Worm (Caenorhabditis elegans) whole organism, L3 larva: ENCODE results near the gene Y57G11C.28.
A peak's percentile ranks its signal among the peaks of the same experiment; 100 is the strongest.

Source experiments
- R02D3.7 ChIP-seq: fragments of 150-350 bp; optimal IDR thresholded peaks from 2 replicates; lab custom pipeline; 2014; ENCODE audit warnings: missing biosample characterization, missing genetic modification characterization
- ama-1 ChIP-seq: fragments of 150-350 bp; optimal IDR thresholded peaks from 2 replicates; lab custom pipeline; 2018
- ceh-28 ChIP-seq: fragments of 150-350 bp; optimal IDR thresholded peaks from 2 replicates; lab custom pipeline; 2014; ENCODE audit warnings: missing biosample characterization, missing genetic modification reagents, missing genetic modification characterization
- ceh-82 ChIP-seq: fragments of 150-350 bp; optimal IDR thresholded peaks from 2 replicates; lab custom pipeline; 2014; ENCODE audit warnings: missing biosample characterization, missing genetic modification characterization
- ceh-9 ChIP-seq: sonication (generic microtip); optimal IDR thresholded peaks from 2 replicates; lab custom pipeline; 2018; ENCODE audit warnings: missing biosample characterization, missing genetic modification characterization
- daf-12 ChIP-seq: fragments of 150-350 bp; optimal IDR thresholded peaks from 2 replicates; lab custom pipeline; 2014; ENCODE audit warnings: missing biosample characterization, missing genetic modification reagents, missing genetic modification characterization
- egl-27 ChIP-seq: sonication (generic microtip); optimal IDR thresholded peaks from 4 replicates; lab custom pipeline; 2017; ENCODE audit warnings: missing biosample characterization, missing genetic modification reagents, missing genetic modification characterization
- egl-5 ChIP-seq: fragments of 150-350 bp; optimal IDR thresholded peaks from 2 replicates; lab custom pipeline; 2017; ENCODE audit warnings: missing biosample characterization, missing genetic modification reagents, missing genetic modification characterization, inconsistent platforms
- elt-1 ChIP-seq: fragments of 150-350 bp; optimal IDR thresholded peaks from 2 replicates; lab custom pipeline; 2014; ENCODE audit warnings: missing biosample characterization, missing genetic modification characterization
- elt-2 ChIP-seq: sonication (generic microtip); optimal IDR thresholded peaks from 2 replicates; lab custom pipeline; 2016; ENCODE audit warnings: missing genetic modification reagents, mild to moderate bottlenecking, missing genetic modification characterization, missing compliant biosample characterization
- elt-3 ChIP-seq, 3 experiments: fragments of 150-350 bp in 1 of 3; sonication (generic microtip) in 2 of 3; optimal IDR thresholded peaks; 2 replicates in 2 of 3; 4 replicates in 1 of 3; lab custom pipeline; 2014 to 2017; ENCODE audit warnings: missing biosample characterization in 3 of 3, missing genetic modification characterization in 3 of 3
- fkh-10 ChIP-seq: sonication (generic microtip); optimal IDR thresholded peaks from 2 replicates; lab custom pipeline; 2017; ENCODE audit warnings: missing biosample characterization, missing genetic modification reagents, missing genetic modification characterization
- fkh-2 ChIP-seq: fragments of 150-350 bp; optimal IDR thresholded peaks from 2 replicates; lab custom pipeline; 2014; ENCODE audit warnings: missing biosample characterization, missing genetic modification reagents, missing genetic modification characterization
- hmg-11 ChIP-seq: sonication (generic microtip); optimal IDR thresholded peaks from 2 replicates; lab custom pipeline; 2016; ENCODE audit warnings: missing genetic modification characterization, missing compliant biosample characterization
- jun-1 ChIP-seq: fragments of 150-350 bp; optimal IDR thresholded peaks from 2 replicates; lab custom pipeline; 2014; ENCODE audit warnings: missing biosample characterization, missing genetic modification reagents, missing genetic modification characterization
- lin-15B ChIP-seq: fragments of 150-350 bp; optimal IDR thresholded peaks from 2 replicates; lab custom pipeline; 2014; ENCODE audit warnings: missing biosample characterization, missing genetic modification characterization
- lin-39 ChIP-seq: fragments of 150-350 bp; optimal IDR thresholded peaks from 2 replicates; lab custom pipeline; 2018; ENCODE audit warnings: missing biosample characterization, missing genetic modification reagents, missing genetic modification characterization
- lsy-12 ChIP-seq: sonication (generic microtip); optimal IDR thresholded peaks from 2 replicates; lab custom pipeline; 2016; ENCODE audit warnings: mild to moderate bottlenecking, missing genetic modification characterization, missing compliant biosample characterization
- mdl-1 ChIP-seq: fragments of 150-350 bp; optimal IDR thresholded peaks from 2 replicates; lab custom pipeline; 2014; ENCODE audit warnings: missing biosample characterization, missing genetic modification characterization
- nfya-1 ChIP-seq: sonication (generic microtip); optimal IDR thresholded peaks from 2 replicates; lab custom pipeline; 2017; ENCODE audit warnings: missing genetic modification characterization, mild to moderate bottlenecking, missing compliant biosample characterization, antibody characterized with exemption, moderate library complexity; ENCODE audit not compliant: insufficient read depth
- nhr-12 ChIP-seq: fragments of 150-350 bp; optimal IDR thresholded peaks from 2 replicates; lab custom pipeline; 2014; ENCODE audit warnings: missing biosample characterization, missing genetic modification characterization
- nhr-237 ChIP-seq: fragments of 150-350 bp; optimal IDR thresholded peaks from 2 replicates; lab custom pipeline; 2014; ENCODE audit warnings: missing biosample characterization, missing genetic modification characterization
- nhr-25 ChIP-seq: sonication (generic microtip); optimal IDR thresholded peaks from 2 replicates; lab custom pipeline; 2017; ENCODE audit warnings: missing biosample characterization, missing genetic modification characterization
- nhr-67 ChIP-seq: fragments of 150-350 bp; optimal IDR thresholded peaks from 2 replicates; lab custom pipeline; 2014; ENCODE audit warnings: missing biosample characterization, missing genetic modification characterization
- nhr-76 ChIP-seq: fragments of 150-350 bp; sonication (generic microtip); optimal IDR thresholded peaks from 5 replicates; lab custom pipeline; 2014; ENCODE audit warnings: missing biosample characterization, missing genetic modification characterization
- nhr-77 ChIP-seq: fragments of 150-350 bp; optimal IDR thresholded peaks from 2 replicates; lab custom pipeline; 2014; ENCODE audit warnings: missing biosample characterization, missing genetic modification characterization
- pha-4 ChIP-seq: fragments of 150-350 bp; optimal IDR thresholded peaks from 2 replicates; lab custom pipeline; 2014; ENCODE audit warnings: missing biosample characterization, missing genetic modification reagents, missing genetic modification characterization
- pqm-1 ChIP-seq: fragments of 150-350 bp; optimal IDR thresholded peaks from 2 replicates; lab custom pipeline; 2017; ENCODE audit warnings: missing biosample characterization, missing genetic modification characterization, inconsistent platforms
- snpc-4 ChIP-seq: fragments of 150-350 bp; optimal IDR thresholded peaks from 2 replicates; lab custom pipeline; 2014; ENCODE audit warnings: missing biosample characterization, missing genetic modification characterization
- tbx-2 ChIP-seq: sonication (generic microtip); optimal IDR thresholded peaks from 2 replicates; lab custom pipeline; 2016; ENCODE audit warnings: mild to moderate bottlenecking, missing genetic modification characterization, missing compliant biosample characterization
- unc-62 ChIP-seq: fragments of 150-350 bp; sonication (generic microtip); optimal IDR thresholded peaks from 4 replicates; lab custom pipeline; 2014; ENCODE audit warnings: missing biosample characterization, missing genetic modification reagents, missing genetic modification characterization
- ztf-11 ChIP-seq: fragments of 150-350 bp; optimal IDR thresholded peaks from 2 replicates; lab custom pipeline; 2014; ENCODE audit warnings: missing biosample characterization, missing genetic modification characterization

The Y57G11C.28 gene

ce11 chrIV:14929421-14929820 lies at the start of gene Y57G11C.28:
Gene Y57G11C.28 (plus strand): TSS chrIV:14929721.
- TF ChIP-seq R02D3.7 (no peak), nhr-12 (tag; lab: Kevin White, UChicago) (no peak)

- TF ChIP-seq pha-4 (tag; lab: Kevin White, UChicago): peak; percentile 29
- TF ChIP-seq snpc-4 (tag; lab: Kevin White, UChicago): peak; percentile 12
- peak; percentile 96 for TF ChIP-seq pqm-1 (tag; lab: Kevin White, UChicago)
- peak; percentile 95 for TF ChIP-seq elt-2 (tag; lab: Kevin White, UChicago)
- TF ChIP-seq nfya-1 (tag; lab: Kevin White, UChicago): peak; percentile 11
- no peak for TF ChIP-seq lin-39 (tag; lab: Kevin White, UChicago)
These were observed 45.7 kb upstream of the Y57G11C.28 start for ce11 chrIV:14883812-14884211.

- TF ChIP-seq ceh-9 (tag; lab: Kevin White, UChicago): no peak
- TF ChIP-seq elt-2 (tag; lab: Kevin White, UChicago): peak; percentile 60
- TF ChIP-seq pqm-1 (tag; lab: Kevin White, UChicago): peak; percentile 5
- TF ChIP-seq fkh-10 (GFP tag; lab: Kevin White, UChicago): no peak
These were observed 43.9 kb upstream of the Y57G11C.28 start for ce11 chrIV:14885584-14885983.

- no peak for TF ChIP-seq ceh-9 (tag; lab: Kevin White, UChicago)
- peak; percentile 88 for TF ChIP-seq pha-4 (tag; lab: Kevin White, UChicago)
- TF ChIP-seq elt-2 (tag; lab: Kevin White, UChicago): peak; percentile 40
- TF ChIP-seq lin-39 (tag; lab: Kevin White, UChicago): peak; percentile 32
- peak; percentile 57 for TF ChIP-seq snpc-4 (tag; lab: Kevin White, UChicago)
- peak; percentile 49 for TF ChIP-seq hmg-11
- TF ChIP-seq unc-62 (GFP tag; lab: Kevin White, UChicago): no peak
- TF ChIP-seq pqm-1 (tag; lab: Kevin White, UChicago): peak; percentile 42
- TF ChIP-seq nhr-67 (tag; lab: Kevin White, UChicago): no peak
- no peak for TF ChIP-seq nhr-237 (tag; lab: Kevin White, UChicago)
These were observed 40.4 kb upstream of the Y57G11C.28 start for ce11 chrIV:14888889-14889664.

ce11 chrIV:14890914-14891313 lies 38.6 kb upstream of the Y57G11C.28 start:
- TF ChIP-seq pqm-1 (tag; lab: Kevin White, UChicago): peak; percentile 21
- peak; percentile 25 for TF ChIP-seq elt-2 (tag; lab: Kevin White, UChicago)
- TF ChIP-seq nhr-76 (tag; lab: Kevin White, UChicago): no peak
- TF ChIP-seq pha-4 (tag; lab: Kevin White, UChicago): peak; percentile 9
- TF ChIP-seq, all 47 proteins: peak for 3

ce11 chrIV:14891996-14892395 lies 37.5 kb upstream of the Y57G11C.28 start:
- TF ChIP-seq daf-12 (tag; lab: Kevin White, UChicago) (no peak), elt-3 (tag; optimal IDR thresholded peaks at IDR 0.05; lab: Kevin White, UChicago) (no peak), lin-15B (no peak), nhr-77 (tag; lab: Kevin White, UChicago) (no peak), ztf-11 (tag; lab: Kevin White, UChicago) (no peak), nhr-25 (tag; lab: Kevin White, UChicago) (no peak), pqm-1 (tag; lab: Kevin White, UChicago) (no peak), pha-4 (tag; lab: Kevin White, UChicago) (no peak), ceh-28 (tag; lab: Kevin White, UChicago) (no peak), ama-1 (lab: Kevin White, UChicago) (no peak)

ce11 chrIV:14894339-14894738 lies 35.2 kb upstream of the Y57G11C.28 start:
- TF ChIP-seq nhr-67 (tag; lab: Kevin White, UChicago): no peak
- TF ChIP-seq mdl-1 (tag; lab: Kevin White, UChicago): no peak
- TF ChIP-seq nhr-12 (tag; lab: Kevin White, UChicago): no peak
- TF ChIP-seq ama-1 (lab: Kevin White, UChicago): no peak
- no peak for TF ChIP-seq elt-1 (tag; lab: Kevin White, UChicago)
- no peak for TF ChIP-seq egl-27 (tag; lab: Kevin White, UChicago)
- no peak for TF ChIP-seq fkh-10 (GFP tag; lab: Kevin White, UChicago)
- no peak for TF ChIP-seq egl-5 (tag; lab: Kevin White, UChicago)
- no peak for TF ChIP-seq lsy-12 (tag; lab: Kevin White, UChicago)
- no peak for TF ChIP-seq tbx-2 (tag; lab: Kevin White, UChicago)
- TF ChIP-seq ceh-82 (tag; lab: Kevin White, UChicago): no peak
- TF ChIP-seq elt-3 (tag; optimal IDR thresholded peaks at IDR 0.05; lab: Kevin White, UChicago): no peak
- TF ChIP-seq pha-4 (tag; lab: Kevin White, UChicago): no peak
- no peak for TF ChIP-seq fkh-2 (tag; lab: Kevin White, UChicago)
- TF ChIP-seq jun-1 (tag; lab: Kevin White, UChicago): no peak
